Fruit fly (Drosophila melanogaster): ENCODE measurements around the gene Jhbp5.

Gene Jhbp5

DNA sequence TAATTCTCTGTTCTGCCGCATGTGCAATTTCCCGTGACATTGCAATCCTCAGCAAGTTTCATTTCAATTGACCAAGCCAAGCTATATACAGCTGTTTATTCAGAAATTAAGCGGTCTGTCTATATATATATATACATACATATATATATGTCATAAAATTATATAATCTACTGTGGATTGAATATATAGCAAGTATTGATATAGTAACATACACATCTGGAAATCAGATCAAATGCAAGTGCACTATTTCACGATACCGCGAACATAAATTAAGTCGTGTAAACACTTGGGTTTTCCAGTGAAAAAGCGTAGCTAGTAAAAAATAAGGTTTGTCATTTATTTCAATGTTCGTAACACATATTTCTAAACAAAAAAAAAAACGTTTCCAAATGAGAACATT lies at the start of gene Jhbp5:
TSS of gene Jhbp5 (minus strand) at position 101 of the 400 bp plus-strand sequence.
- TF ChIP-seq D1 (tag; optimal IDR thresholded peaks at IDR 0.05) (no peak), CG8159 (tag; optimal IDR thresholded peaks at IDR 0.05) (no peak), CG32121 (GFP tag; IDR thresholded peaks at IDR 0.05) (no peak), CG15710 (tag; optimal IDR thresholded peaks at IDR 0.05) (no peak), CG10348 (GFP tag; IDR thresholded peaks at IDR 0.05) (no peak), CG17806 (tag; optimal IDR thresholded peaks at IDR 0.05) (no peak), Pif1B (GFP tag; optimal IDR thresholded peaks at IDR 0.05) (no peak), rn (GFP tag; IDR thresholded peaks at IDR 0.05) (no peak), CG4496 (GFP tag; IDR thresholded peaks at IDR 0.05) (no peak), CG9948 (tag; optimal IDR thresholded peaks at IDR 0.05) (no peak), CG13204 (GFP tag; optimal IDR thresholded peaks at IDR 0.05) (no peak), CG12605 (GFP tag; IDR thresholded peaks at IDR 0.05) (no peak)

DNA sequence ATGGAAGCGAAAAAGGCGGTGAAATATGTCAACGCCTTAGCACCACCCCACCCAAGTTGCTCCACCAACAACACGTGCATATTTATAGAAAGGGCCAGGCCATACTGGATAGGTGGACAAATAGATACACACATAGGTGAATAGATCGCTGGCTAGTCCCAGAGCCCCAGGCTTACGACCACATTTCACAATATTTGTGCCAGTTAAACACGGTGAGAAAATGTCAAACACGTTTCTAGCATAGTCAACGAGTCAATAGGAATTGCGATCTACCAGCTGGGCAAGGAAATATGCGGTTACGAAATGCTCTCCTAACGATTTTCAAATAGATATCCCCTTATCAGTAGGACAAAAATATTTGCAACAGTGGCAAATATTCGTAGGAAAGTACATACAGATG lies 49.0 kb upstream of the Jhbp5 start:
- TF ChIP-seq rn (GFP tag; IDR thresholded peaks at IDR 0.05) (no peak), CG4496 (GFP tag; IDR thresholded peaks at IDR 0.05) (no peak), CG14655 (GFP tag; optimal IDR thresholded peaks at IDR 0.05) (peak; percentile 21)

DNA sequence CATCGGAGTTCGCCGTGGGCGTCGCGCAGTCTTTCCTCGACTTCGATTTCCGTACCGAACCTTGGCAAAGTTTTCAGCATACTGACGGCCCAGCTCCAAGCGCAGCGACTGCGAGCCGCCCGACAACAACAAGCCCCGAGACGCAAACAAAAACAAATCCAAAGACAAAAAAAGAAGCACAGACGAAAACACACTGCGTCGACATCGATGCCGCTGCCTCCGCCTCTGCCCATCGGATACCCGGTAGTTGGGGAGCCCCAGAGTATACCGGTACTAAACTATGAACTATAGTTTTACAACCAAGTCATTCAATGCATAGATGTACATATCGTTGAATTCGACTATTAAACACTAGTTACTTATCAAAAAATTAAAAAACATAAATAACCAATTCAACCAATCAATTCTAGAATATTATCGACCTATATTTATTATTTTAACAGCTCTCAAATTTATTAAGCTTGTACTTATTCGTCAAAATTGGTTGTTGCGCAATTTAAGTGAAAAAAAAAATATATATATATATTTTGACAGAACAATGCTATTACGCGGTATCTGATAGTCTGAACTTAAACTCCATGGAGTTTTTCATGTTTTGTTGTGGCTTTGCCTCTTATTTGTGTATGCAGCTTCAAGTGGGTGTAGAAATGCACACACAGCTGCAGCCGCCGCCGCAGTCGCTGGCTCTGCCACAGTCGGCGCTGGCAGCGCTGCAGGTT lies 48.2 kb upstream of the Jhbp5 start:
- TF ChIP-seq CG10348 (GFP tag; IDR thresholded peaks at IDR 0.05): peak; percentile 65
- peak; percentile 68 for TF ChIP-seq CG17806 (tag; optimal IDR thresholded peaks at IDR 0.05)
- TF ChIP-seq Pif1B (GFP tag; optimal IDR thresholded peaks at IDR 0.05): peak; percentile 63
- peak; percentile 81 for TF ChIP-seq CG13204 (GFP tag; optimal IDR thresholded peaks at IDR 0.05)
- TF ChIP-seq CG12605 (GFP tag; IDR thresholded peaks at IDR 0.05): peak; percentile 31; the same call in 1 of the 2 replicates
- TF ChIP-seq CG8159 (tag; optimal IDR thresholded peaks at IDR 0.05): peak; percentile 85
- peak; percentile 92 for TF ChIP-seq CG14655 (GFP tag; optimal IDR thresholded peaks at IDR 0.05)
- peak; percentile 78 for TF ChIP-seq CG15710 (tag; optimal IDR thresholded peaks at IDR 0.05)
- peak; percentile 45 for TF ChIP-seq gl (tag; optimal IDR thresholded peaks at IDR 0.05)
- TF ChIP-seq Ets98B (GFP tag; IDR thresholded peaks at IDR 0.05): peak; percentile 76
- TF ChIP-seq rn (GFP tag; IDR thresholded peaks at IDR 0.05): no peak
- TF ChIP-seq fd96Ca (GFP tag; IDR thresholded peaks at IDR 0.05): peak; percentile 84
- peak; percentile 22 for TF ChIP-seq EcR (GFP tag; optimal IDR thresholded peaks at IDR 0.05)
- TF ChIP-seq CG32121 (GFP tag; IDR thresholded peaks at IDR 0.05): peak; percentile 67
- TF ChIP-seq CG9948 (tag; optimal IDR thresholded peaks at IDR 0.05): peak; percentile 79
- TF ChIP-seq Pif1A (GFP tag; optimal IDR thresholded peaks at IDR 0.05): peak; percentile 81
- TF ChIP-seq CG34367 (tag; optimal IDR thresholded peaks at IDR 0.05): peak; percentile 63
- peak; percentile 73; the same call in 2 of the 3 replicates for TF ChIP-seq CG4496 (GFP tag; IDR thresholded peaks at IDR 0.05)
- peak; percentile 62 for TF ChIP-seq Snoo (tag; optimal IDR thresholded peaks at IDR 0.05)
- peak; percentile 87 for TF ChIP-seq CG8301 (tag; optimal IDR thresholded peaks at IDR 0.05)
- peak; percentile 72 for TF ChIP-seq D1 (tag; optimal IDR thresholded peaks at IDR 0.05)

DNA sequence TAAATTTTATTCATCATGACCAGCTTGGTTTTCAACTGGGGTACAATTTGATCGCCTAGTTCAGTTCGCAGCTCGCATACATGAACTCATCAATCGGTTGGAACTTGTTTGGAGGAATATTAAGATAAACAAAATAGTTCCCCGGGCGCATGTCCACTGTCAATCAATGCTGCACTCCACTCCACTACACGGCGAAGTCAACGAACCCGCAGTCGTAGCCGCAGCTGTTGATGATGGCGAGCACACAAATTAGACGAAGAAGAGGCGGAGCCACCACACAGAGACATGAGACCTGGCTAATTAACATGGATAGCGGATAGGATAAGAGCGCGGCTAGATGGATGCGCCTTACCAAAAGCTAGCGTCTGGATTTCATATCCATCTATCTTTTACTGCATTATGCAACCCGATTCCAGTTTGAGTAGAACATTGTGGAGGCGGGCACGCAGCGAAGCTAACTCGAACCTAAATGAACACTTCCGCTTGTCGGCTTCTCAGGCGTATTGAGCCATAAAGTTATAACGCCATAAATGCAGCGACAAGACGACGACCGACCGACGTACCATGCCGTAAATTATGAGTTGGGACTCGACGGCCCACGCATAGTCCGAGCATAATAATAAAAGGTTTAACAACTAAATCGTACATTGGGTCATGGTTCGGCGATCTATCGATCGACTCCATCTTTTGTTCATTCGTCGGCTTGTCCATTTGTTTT lies 46.1 kb upstream of the Jhbp5 start:
- no peak for TF ChIP-seq fd96Ca (GFP tag; IDR thresholded peaks at IDR 0.05)
- peak; percentile 29 for TF ChIP-seq EcR (GFP tag; optimal IDR thresholded peaks at IDR 0.05)

DNA sequence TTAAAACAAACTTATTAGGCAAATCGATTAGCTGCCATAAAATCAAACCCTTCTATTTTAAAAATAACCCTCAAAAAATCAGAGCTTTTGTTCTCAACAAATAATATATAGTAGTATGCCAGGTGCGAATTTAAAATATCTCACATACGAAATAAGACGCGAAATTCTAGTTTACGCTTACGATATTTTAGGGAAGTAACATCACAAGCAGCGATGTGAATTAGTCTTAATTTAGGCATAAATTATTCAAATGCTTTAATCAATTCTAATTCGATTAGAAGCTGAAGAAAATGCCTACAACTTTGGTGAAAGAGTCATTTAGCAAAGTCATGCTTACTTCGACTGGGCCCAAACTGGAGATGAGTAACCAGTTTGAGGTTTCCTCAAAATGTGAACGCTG lies 37.6 kb upstream of the Jhbp5 start, which contains the start of gene sxe2:
TSS of gene sxe2 (plus strand) at position 301 of the 400 bp plus-strand sequence.
- TF ChIP-seq CG32121 (GFP tag; IDR thresholded peaks at IDR 0.05) (no peak), Ets98B (GFP tag; IDR thresholded peaks at IDR 0.05) (no peak), CG8301 (tag; optimal IDR thresholded peaks at IDR 0.05) (no peak), Pif1A (GFP tag; optimal IDR thresholded peaks at IDR 0.05) (no peak), CG8159 (tag; optimal IDR thresholded peaks at IDR 0.05) (no peak), CG15710 (tag; optimal IDR thresholded peaks at IDR 0.05) (no peak), gl (tag; optimal IDR thresholded peaks at IDR 0.05) (no peak), CG12605 (GFP tag; IDR thresholded peaks at IDR 0.05) (no peak), fd96Ca (GFP tag; IDR thresholded peaks at IDR 0.05) (no peak), CG10348 (GFP tag; IDR thresholded peaks at IDR 0.05) (no peak), rn (GFP tag; IDR thresholded peaks at IDR 0.05) (no peak), D1 (tag; optimal IDR thresholded peaks at IDR 0.05) (no peak), CG17806 (tag; optimal IDR thresholded peaks at IDR 0.05) (no peak), CG9948 (tag; optimal IDR thresholded peaks at IDR 0.05) (no peak), CG14655 (GFP tag; optimal IDR thresholded peaks at IDR 0.05) (no peak), CG4496 (GFP tag; IDR thresholded peaks at IDR 0.05) (no peak), CG13204 (GFP tag; optimal IDR thresholded peaks at IDR 0.05) (no peak), EcR (GFP tag; optimal IDR thresholded peaks at IDR 0.05) (no peak), CG34367 (tag; optimal IDR thresholded peaks at IDR 0.05) (no peak), Snoo (tag; optimal IDR thresholded peaks at IDR 0.05) (no peak)

DNA sequence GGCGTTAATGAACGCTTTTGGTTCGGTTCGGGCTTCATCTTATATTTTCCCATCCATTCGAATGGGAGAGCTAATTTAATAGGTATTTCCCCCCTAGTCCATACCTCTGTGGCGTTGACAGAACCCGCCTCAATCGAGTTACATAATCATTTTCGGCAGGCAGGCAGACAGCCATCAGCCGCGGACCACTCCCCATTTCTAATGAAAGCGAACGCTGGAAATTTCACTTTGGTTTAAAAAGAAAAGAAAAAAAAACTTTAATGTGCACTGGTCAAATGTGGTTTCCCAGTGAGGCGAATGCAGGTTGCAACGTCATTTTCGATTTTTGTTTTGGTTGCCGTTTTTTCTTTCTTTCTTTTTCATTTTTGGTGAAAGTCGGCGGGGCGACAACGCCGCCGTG lies 36.5 kb upstream of the Jhbp5 start:
- TF ChIP-seq Ets98B (GFP tag; IDR thresholded peaks at IDR 0.05) (peak; percentile 12; the same call in 1 of the 2 replicates), CG14655 (GFP tag; optimal IDR thresholded peaks at IDR 0.05) (no peak), CG10348 (GFP tag; IDR thresholded peaks at IDR 0.05) (no peak), CG13204 (GFP tag; optimal IDR thresholded peaks at IDR 0.05) (no peak), Pif1B (GFP tag; optimal IDR thresholded peaks at IDR 0.05) (no peak), CG12605 (GFP tag; IDR thresholded peaks at IDR 0.05) (no peak), CG9948 (tag; optimal IDR thresholded peaks at IDR 0.05) (no peak), CG15710 (tag; optimal IDR thresholded peaks at IDR 0.05) (no peak), EcR (GFP tag; optimal IDR thresholded peaks at IDR 0.05) (no peak), CG4496 (GFP tag; IDR thresholded peaks at IDR 0.05) (0 out of 3 replicates have a peak, but pooled peaks have one; percentile 13), Snoo (tag; optimal IDR thresholded peaks at IDR 0.05) (peak; percentile 64)
